Worm (Caenorhabditis elegans) whole organism, early embryonic: ENCODE data around the gene fkb-3.

Experiments used
- B0310.2 ChIP-seq: sonication (generic microtip); optimal IDR thresholded peaks from 2 replicates; lab custom pipeline; 2016; ENCODE audit warnings: mild to moderate bottlenecking, missing genetic modification characterization, missing compliant biosample characterization
- F13C5.2 ChIP-seq: sonication (generic microtip); optimal IDR thresholded peaks from 2 replicates; lab custom pipeline; 2017; ENCODE audit warnings: mild to moderate bottlenecking, missing genetic modification characterization, inconsistent platforms, missing compliant biosample characterization
- aly-1 ChIP-seq: sonication (generic microtip); optimal IDR thresholded peaks from 2 replicates; lab custom pipeline; 2016; ENCODE audit warnings: missing genetic modification characterization, missing compliant biosample characterization
- ama-1 ChIP-seq: fragments of 150-350 bp; optimal IDR thresholded peaks from 2 replicates; lab custom pipeline; 2014
- ceh-13 ChIP-seq: fragments of 200-800 bp; sonication (Bioruptor generic); optimal IDR thresholded peaks from 2 replicates; lab custom pipeline; 2018; ENCODE audit warnings: mild to moderate bottlenecking, missing genetic modification characterization, missing compliant biosample characterization
- ceh-36 ChIP-seq: sonication (generic microtip); optimal IDR thresholded peaks from 2 replicates; lab custom pipeline; 2016; ENCODE audit warnings: missing genetic modification characterization, inconsistent platforms, missing compliant biosample characterization
- ets-7 ChIP-seq: sonication (generic microtip); optimal IDR thresholded peaks from 2 replicates; lab custom pipeline; 2016; ENCODE audit warnings: missing genotype, missing genetic modification characterization, missing compliant biosample characterization
- hmbx-1 ChIP-seq: sonication (generic microtip); optimal IDR thresholded peaks from 2 replicates; lab custom pipeline; 2016; ENCODE audit warnings: mild to moderate bottlenecking, missing genetic modification characterization, missing compliant biosample characterization
- hmg-4 ChIP-seq: fragments of 200-800 bp; sonication (Bioruptor generic); optimal IDR thresholded peaks from 2 replicates; lab custom pipeline; 2018; ENCODE audit warnings: mild to moderate bottlenecking, missing genetic modification characterization, missing compliant biosample characterization
- hnd-1 ChIP-seq: sonication (generic microtip); optimal IDR thresholded peaks from 2 replicates; lab custom pipeline; 2016; ENCODE audit warnings: missing genetic modification characterization, missing compliant biosample characterization
- pes-1 ChIP-seq: fragments of 200-800 bp; sonication (Bioruptor generic); IDR thresholded peaks from 2 replicates; pipeline ENCODE4 v1.3.6; 2022; ENCODE audit warnings: missing genetic modification reagents, missing genetic modification characterization, missing compliant biosample characterization
- scrt-1 ChIP-seq: fragments of 200-800 bp; sonication (Bioruptor generic); IDR thresholded peaks from 2 replicates; pipeline ENCODE4 v1.3.6; 2022; ENCODE audit warnings: missing genetic modification characterization, missing compliant biosample characterization
- tbx-11 ChIP-seq: fragments of 200-800 bp; sonication (Bioruptor generic); IDR thresholded peaks from 2 replicates; pipeline ENCODE4 v1.3.6; 2022; ENCODE audit warnings: missing genetic modification characterization, missing compliant biosample characterization
- tra-4 ChIP-seq: sonication (generic microtip); optimal IDR thresholded peaks from 2 replicates; lab custom pipeline; 2017; ENCODE audit warnings: missing genetic modification characterization, missing compliant biosample characterization

DNA sequence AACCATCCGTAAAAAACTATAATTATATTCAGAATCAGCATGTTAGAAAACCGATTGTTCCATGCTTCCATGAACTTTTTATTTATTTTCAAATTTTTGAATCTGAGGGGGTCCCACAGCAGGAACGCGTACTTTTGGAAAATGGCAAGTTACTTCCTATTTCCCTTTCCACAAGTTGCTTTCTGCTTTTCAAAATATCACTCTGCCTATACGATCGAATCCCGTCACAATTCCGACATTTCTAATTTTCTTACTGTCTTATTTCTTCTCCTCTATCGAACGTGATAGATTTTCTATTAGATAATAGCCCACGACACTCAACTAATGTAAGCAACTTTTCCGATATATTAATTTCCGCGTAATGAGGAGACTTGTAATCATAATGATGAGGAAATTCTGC is 50.5 kb downstream of the fkb-3 start, which contains the start of gene C13A2.5:
- TF ChIP-seq ama-1 (lab: Kevin White, UChicago) = no peak
- no peak for TF ChIP-seq tbx-11
- TF ChIP-seq scrt-1 (GFP tag; lab: Robert Waterston, UW) = no peak
- no peak for TF ChIP-seq aly-1 (tag; lab: Kevin White, UChicago)
- no peak for TF ChIP-seq pes-1 (GFP tag; lab: Robert Waterston, UW)
- TF ChIP-seq ceh-36 (tag; lab: Kevin White, UChicago) = no peak
- TF ChIP-seq ceh-13 (GFP tag; lab: Kevin White, UChicago) = no peak
- TF ChIP-seq hmbx-1 (tag; lab: Kevin White, UChicago) = no peak
- no peak for TF ChIP-seq tra-4 (tag; lab: Kevin White, UChicago)
- TF ChIP-seq F13C5.2 (tag; lab: Kevin White, UChicago) = no peak
- no peak for TF ChIP-seq hnd-1 (tag; lab: Kevin White, UChicago)
- TF ChIP-seq B0310.2 (tag; lab: Kevin White, UChicago) = no peak
- no peak for TF ChIP-seq hmg-4 (GFP tag; lab: Kevin White, UChicago)
- TF ChIP-seq ets-7 = no peak
